Worm (Caenorhabditis elegans) whole organism, late embryonic: ENCODE measurements around the gene act-4.

Experiments
- C08G9.2 ChIP-seq: sonication (generic microtip); optimal IDR thresholded peaks from 2 replicates; lab custom pipeline; 2016; ENCODE audit warnings: mild to moderate bottlenecking, missing genetic modification characterization, moderate library complexity, missing compliant biosample characterization
- F13H6.1 ChIP-seq: sonication (generic microtip); optimal IDR thresholded peaks from 2 replicates; lab custom pipeline; 2016; ENCODE audit warnings: missing genetic modification characterization, missing compliant biosample characterization
- K02D7.2 ChIP-seq: sonication (generic microtip); optimal IDR thresholded peaks from 2 replicates; lab custom pipeline; 2017; ENCODE audit warnings: mild to moderate bottlenecking, missing genetic modification characterization, missing compliant biosample characterization
- K09A11.1 ChIP-seq: sonication (generic microtip); optimal IDR thresholded peaks from 2 replicates; lab custom pipeline; 2017; ENCODE audit warnings: antibody characterized with exemption, mild to moderate bottlenecking, missing genetic modification characterization, missing compliant biosample characterization; ENCODE audit not compliant: insufficient read depth
- T23F11.4 ChIP-seq: fragments of 200-800 bp; sonication (Bioruptor generic); optimal IDR thresholded peaks from 2 replicates; lab custom pipeline; 2018; ENCODE audit warnings: mild to moderate bottlenecking, missing genetic modification characterization, missing compliant biosample characterization
- Y22D7AL.16 ChIP-seq: sonication (generic microtip); optimal IDR thresholded peaks from 2 replicates; lab custom pipeline; 2016; ENCODE audit warnings: missing genetic modification characterization, missing compliant biosample characterization
- ceh-14 ChIP-seq: sonication (generic microtip); optimal IDR thresholded peaks from 2 replicates; lab custom pipeline; 2016; ENCODE audit warnings: missing genotype, missing genetic modification characterization, missing compliant biosample characterization
- ceh-19 ChIP-seq: fragments of 200-800 bp; sonication (Bioruptor generic); optimal IDR thresholded peaks from 2 replicates; lab custom pipeline; 2018; ENCODE audit warnings: mild to moderate bottlenecking, missing genetic modification characterization, missing compliant biosample characterization
- ceh-2 ChIP-seq: sonication (generic microtip); optimal IDR thresholded peaks from 2 replicates; lab custom pipeline; 2016; ENCODE audit warnings: missing genotype, missing genetic modification characterization, missing compliant biosample characterization
- ceh-22 ChIP-seq: sonication (generic microtip); optimal IDR thresholded peaks from 2 replicates; lab custom pipeline; 2017; ENCODE audit warnings: missing biosample characterization, missing genetic modification characterization
- ceh-30 ChIP-seq: fragments of 150-350 bp; optimal IDR thresholded peaks from 2 replicates; lab custom pipeline; 2014; ENCODE audit warnings: missing biosample characterization, missing genetic modification characterization
- ceh-31 ChIP-seq: sonication (generic microtip); optimal IDR thresholded peaks from 2 replicates; lab custom pipeline; 2016; ENCODE audit warnings: missing genetic modification characterization, missing compliant biosample characterization
- ceh-45 ChIP-seq: fragments of 200-800 bp; sonication (Bioruptor generic); IDR thresholded peaks from 2 replicates; pipeline ENCODE4 v1.3.6; 2022; ENCODE audit warnings: missing genetic modification reagents, missing genetic modification characterization, missing compliant biosample characterization
- ceh-6 ChIP-seq: fragments of 200-800 bp; sonication (Bioruptor generic); optimal IDR thresholded peaks from 2 replicates; lab custom pipeline; 2018; ENCODE audit warnings: mild to moderate bottlenecking, missing genetic modification characterization, missing compliant biosample characterization
- ceh-9 ChIP-seq: sonication (generic microtip); optimal IDR thresholded peaks from 2 replicates; lab custom pipeline; 2016; ENCODE audit warnings: mild to moderate bottlenecking, missing genetic modification characterization, inconsistent platforms, missing compliant biosample characterization
- dmd-4 ChIP-seq: sonication (generic microtip); optimal IDR thresholded peaks from 2 replicates; lab custom pipeline; 2016; ENCODE audit warnings: borderline replicate concordance, missing genetic modification characterization, missing compliant biosample characterization
- dve-1 ChIP-seq: sonication (generic microtip); optimal IDR thresholded peaks from 2 replicates; lab custom pipeline; 2017; ENCODE audit warnings: antibody characterized with exemption, mild to moderate bottlenecking, missing genetic modification characterization, missing compliant biosample characterization
- elt-2 ChIP-seq: sonication (generic microtip); optimal IDR thresholded peaks from 2 replicates; lab custom pipeline; 2016; ENCODE audit warnings: missing genetic modification reagents, missing genetic modification characterization, missing compliant biosample characterization
- eyg-1 ChIP-seq: sonication (generic microtip); optimal IDR thresholded peaks from 2 replicates; lab custom pipeline; 2016; ENCODE audit warnings: missing genotype, missing genetic modification characterization, missing compliant biosample characterization
- fkh-10 ChIP-seq: fragments of 150-350 bp; optimal IDR thresholded peaks from 2 replicates; lab custom pipeline; 2014; ENCODE audit warnings: missing biosample characterization, missing genetic modification reagents, missing genetic modification characterization
- fkh-6 ChIP-seq: sonication (generic microtip); optimal IDR thresholded peaks from 2 replicates; lab custom pipeline; 2016; ENCODE audit warnings: missing genetic modification characterization, missing compliant biosample characterization
- hlh-13 ChIP-seq: fragments of 200-800 bp; sonication (Bioruptor generic); optimal IDR thresholded peaks from 2 replicates; lab custom pipeline; 2018; ENCODE audit warnings: mild to moderate bottlenecking, missing genetic modification characterization, missing compliant biosample characterization
- hlh-15 ChIP-seq: sonication (generic microtip); optimal IDR thresholded peaks from 2 replicates; lab custom pipeline; 2016; ENCODE audit warnings: missing genetic modification characterization, missing compliant biosample characterization
- hlh-30 ChIP-seq: sonication (generic microtip); optimal IDR thresholded peaks from 2 replicates; lab custom pipeline; 2017; ENCODE audit warnings: antibody characterized with exemption, missing genetic modification characterization, missing compliant biosample characterization; ENCODE audit not compliant: insufficient read depth
- hlh-6 ChIP-seq: sonication (generic microtip); optimal IDR thresholded peaks from 2 replicates; lab custom pipeline; 2016; ENCODE audit warnings: missing genotype, missing genetic modification characterization, missing compliant biosample characterization
- lim-6 ChIP-seq: sonication (generic microtip); optimal IDR thresholded peaks from 2 replicates; lab custom pipeline; 2016; ENCODE audit warnings: missing genetic modification characterization, missing compliant biosample characterization
- lin-11 ChIP-seq: fragments of 200-800 bp; sonication (Bioruptor generic); optimal IDR thresholded peaks from 2 replicates; lab custom pipeline; 2018; ENCODE audit warnings: mild to moderate bottlenecking, missing genetic modification characterization, missing compliant biosample characterization
- madf-2 ChIP-seq: sonication (generic microtip); optimal IDR thresholded peaks from 2 replicates; lab custom pipeline; 2017; ENCODE audit warnings: missing genetic modification characterization, missing compliant biosample characterization
- mec-3 ChIP-seq: sonication (generic microtip); optimal IDR thresholded peaks from 2 replicates; lab custom pipeline; 2016; ENCODE audit warnings: borderline replicate concordance, missing genetic modification characterization, missing compliant biosample characterization
- nfya-1 ChIP-seq: sonication (generic microtip); optimal IDR thresholded peaks from 2 replicates; lab custom pipeline; 2017; ENCODE audit warnings: missing genetic modification characterization, mild to moderate bottlenecking, missing compliant biosample characterization, antibody characterized with exemption, moderate library complexity
- nhr-11 ChIP-seq: fragments of 150-350 bp; optimal IDR thresholded peaks from 2 replicates; lab custom pipeline; 2014; ENCODE audit warnings: missing biosample characterization, missing genetic modification characterization
- npax-4 ChIP-seq: sonication (generic microtip); optimal IDR thresholded peaks from 2 replicates; lab custom pipeline; 2016; ENCODE audit warnings: missing genetic modification characterization, missing compliant biosample characterization
- pha-2 ChIP-seq: sonication (generic microtip); optimal IDR thresholded peaks from 2 replicates; lab custom pipeline; 2017; ENCODE audit warnings: mild to moderate bottlenecking, missing genetic modification characterization, missing compliant biosample characterization
- pha-4 ChIP-seq: fragments of 150-350 bp; optimal IDR thresholded peaks from 2 replicates; lab custom pipeline; 2018; ENCODE audit warnings: missing biosample characterization, missing genetic modification reagents, missing genetic modification characterization
- pqm-1 ChIP-seq: sonication (generic microtip); optimal IDR thresholded peaks from 2 replicates; lab custom pipeline; 2016; ENCODE audit warnings: missing genetic modification characterization, missing compliant biosample characterization
- rnt-1 ChIP-seq: sonication (generic microtip); optimal IDR thresholded peaks from 2 replicates; lab custom pipeline; 2016; ENCODE audit warnings: missing genetic modification characterization, missing compliant biosample characterization
- sdc-2 ChIP-seq: sonication (generic microtip); optimal IDR thresholded peaks from 2 replicates; lab custom pipeline; 2016; ENCODE audit warnings: missing genotype, missing genetic modification characterization, missing compliant biosample characterization
- sox-4 ChIP-seq: sonication (generic microtip); optimal IDR thresholded peaks from 2 replicates; lab custom pipeline; 2017; ENCODE audit warnings: mild to moderate bottlenecking, missing genetic modification characterization, inconsistent platforms, missing compliant biosample characterization
- ttx-3 ChIP-seq: sonication (generic microtip); optimal IDR thresholded peaks from 2 replicates; lab custom pipeline; 2016; ENCODE audit warnings: missing genetic modification reagents, missing genetic modification characterization, missing compliant biosample characterization
- unc-3 ChIP-seq, 2 experiments: fragments of 200-800 bp in 1 of 2; sonication (Bioruptor generic) in 1 of 2; sonication (generic microtip) in 1 of 2; conservative IDR thresholded peaks in 1 of 2; optimal IDR thresholded peaks in 1 of 2; 2 replicates each; pipeline versions ENCODE4 v1.3.6 to Lab custom; 2016 to 2022; ENCODE audit warnings: missing compliant biosample characterization in 2 of 2, missing genetic modification characterization in 2 of 2, missing genetic modification reagents in 1 of 2
- unc-42 ChIP-seq: sonication (generic microtip); optimal IDR thresholded peaks from 2 replicates; lab custom pipeline; 2016; ENCODE audit warnings: missing genotype, missing genetic modification characterization, missing compliant biosample characterization
- unc-55 ChIP-seq: sonication (generic microtip); optimal IDR thresholded peaks from 2 replicates; lab custom pipeline; 2017; ENCODE audit warnings: missing biosample characterization, missing genetic modification reagents, missing genetic modification characterization
- unc-86 ChIP-seq: sonication (generic microtip); optimal IDR thresholded peaks from 2 replicates; lab custom pipeline; 2016; ENCODE audit warnings: missing genetic modification characterization, missing compliant biosample characterization
- ztf-16 ChIP-seq: sonication (generic microtip); optimal IDR thresholded peaks from 2 replicates; lab custom pipeline; 2017; ENCODE audit warnings: missing genetic modification characterization, missing compliant biosample characterization

act-4 gene

DNA sequence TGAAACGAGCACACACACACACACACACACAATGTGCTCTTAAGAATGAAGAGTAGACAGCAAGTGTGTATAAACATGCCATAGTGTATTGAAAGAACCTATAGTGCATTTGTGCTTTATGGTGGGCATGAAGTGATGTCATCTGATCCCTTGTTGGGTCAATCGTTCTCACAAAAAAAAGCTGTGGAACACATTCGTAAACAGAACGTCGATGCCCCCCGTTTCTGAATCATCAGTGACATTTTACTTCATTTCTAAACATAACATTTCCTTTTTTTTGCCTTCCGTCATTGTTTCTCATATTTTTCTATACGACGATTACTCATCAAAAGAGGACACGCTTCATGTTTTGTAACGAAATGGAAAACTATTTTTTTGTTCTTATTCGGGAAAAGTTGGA is 1.4 kb upstream of the act-4 start:
- TF ChIP-seq F13H6.1 (tag; lab: Kevin White, UChicago) (no peak), unc-3 (GFP tag; conservative IDR thresholded peaks at IDR 0.05; lab: Robert Waterston, UW) (no peak), unc-3 (tag; optimal IDR thresholded peaks at IDR 0.05; lab: Kevin White, UChicago) (no peak), sox-4 (tag; lab: Kevin White, UChicago) (no peak), madf-2 (tag; lab: Kevin White, UChicago) (no peak), dmd-4 (no peak), lim-6 (tag; lab: Kevin White, UChicago) (no peak), ceh-14 (no peak), C08G9.2 (tag; lab: Kevin White, UChicago) (no peak), hlh-6 (tag; lab: Kevin White, UChicago) (no peak), T23F11.4 (GFP tag; lab: Kevin White, UChicago) (no peak), eyg-1 (tag; lab: Kevin White, UChicago) (no peak), K09A11.1 (tag; lab: Kevin White, UChicago) (no peak), unc-55 (GFP tag; lab: Kevin White, UChicago) (no peak), pqm-1 (tag; lab: Kevin White, UChicago) (no peak), hlh-13 (GFP tag; lab: Kevin White, UChicago) (no peak), ceh-2 (no peak), hlh-15 (no peak), fkh-6 (tag; lab: Kevin White, UChicago) (no peak), elt-2 (tag; lab: Kevin White, UChicago) (no peak), ceh-30 (tag; lab: Kevin White, UChicago) (no peak)

DNA sequence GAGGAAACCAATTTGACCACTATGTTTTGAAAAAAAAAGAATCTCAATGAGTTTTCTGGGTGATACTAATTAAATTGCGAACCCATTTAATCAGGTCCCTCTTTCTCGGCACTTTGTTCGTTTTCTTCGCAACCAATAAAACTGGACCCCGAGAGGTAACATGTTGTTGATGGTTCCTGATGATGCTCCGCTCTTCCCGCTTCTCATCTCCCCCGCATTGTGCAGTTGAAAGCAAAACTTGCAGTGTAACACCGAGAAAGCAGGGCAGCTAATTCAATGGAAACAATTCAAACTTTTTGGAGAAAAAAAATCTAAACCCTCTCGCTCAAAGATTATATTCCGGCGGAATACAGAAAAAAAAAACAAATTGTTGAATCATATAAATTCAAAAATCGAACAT is 981 bp upstream of the act-4 start:
- TF ChIP-seq K02D7.2 (tag; lab: Kevin White, UChicago) (no peak), fkh-6 (tag; lab: Kevin White, UChicago) (no peak), nfya-1 (peak; percentile 7), ztf-16 (tag; lab: Kevin White, UChicago) (no peak), ceh-6 (GFP tag; lab: Kevin White, UChicago) (no peak), hlh-30 (tag; lab: Kevin White, UChicago) (no peak), ceh-14 (no peak)

DNA sequence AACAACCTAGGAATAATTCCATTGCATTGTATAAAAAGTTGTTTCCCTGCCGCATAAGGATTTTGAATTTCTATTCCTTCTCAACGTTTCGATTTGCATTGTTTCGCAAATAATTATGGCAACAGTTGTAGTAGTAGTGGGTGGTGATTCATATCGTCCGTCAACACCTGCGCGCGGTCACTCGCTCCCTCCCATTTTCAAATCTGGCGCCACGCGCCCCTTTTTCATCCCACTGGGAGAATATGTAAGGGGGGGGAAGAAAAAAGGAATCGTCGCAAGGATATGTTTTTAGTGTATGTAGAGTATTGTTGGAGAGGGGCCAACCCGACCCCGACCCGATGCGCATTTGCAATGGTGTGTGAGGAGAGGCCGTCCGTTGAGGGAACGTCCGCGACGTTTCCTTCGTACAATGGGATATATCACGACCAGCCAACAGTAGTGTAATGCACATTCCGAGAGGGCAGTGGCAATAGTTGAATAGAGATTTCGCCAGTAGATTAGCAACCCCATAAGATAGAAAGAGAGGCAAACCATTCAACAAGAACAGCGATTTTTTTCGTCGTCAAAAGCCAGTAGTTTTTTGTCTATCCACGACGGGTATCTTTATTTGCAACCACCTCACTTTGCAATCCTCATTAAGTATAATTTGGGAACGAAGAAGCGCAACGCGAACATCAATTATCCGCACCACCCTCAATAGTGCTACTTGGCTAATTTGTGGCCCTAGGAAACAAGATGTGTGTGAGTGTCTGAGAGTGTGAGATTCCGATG is 674 bp downstream of the act-4 start:
- TF ChIP-seq K02D7.2 (tag; lab: Kevin White, UChicago) (peak; percentile 47), ztf-16 (tag; lab: Kevin White, UChicago) (no peak), unc-3 (GFP tag; conservative IDR thresholded peaks at IDR 0.05; lab: Robert Waterston, UW) (no peak), unc-3 (tag; optimal IDR thresholded peaks at IDR 0.05; lab: Kevin White, UChicago) (no peak), ceh-22 (tag; lab: Kevin White, UChicago) (no peak), nhr-11 (tag; lab: Kevin White, UChicago) (no peak), ceh-31 (tag; lab: Kevin White, UChicago) (peak; percentile 15), eyg-1 (tag; lab: Kevin White, UChicago) (no peak), npax-4 (tag; lab: Kevin White, UChicago) (no peak), fkh-6 (tag; lab: Kevin White, UChicago) (no peak), dmd-4 (no peak), lin-11 (no peak), T23F11.4 (GFP tag; lab: Kevin White, UChicago) (no peak), ceh-19 (peak; percentile 47), hlh-30 (tag; lab: Kevin White, UChicago) (no peak), dve-1 (tag; lab: Kevin White, UChicago) (no peak), hlh-13 (GFP tag; lab: Kevin White, UChicago) (peak; percentile 28), pha-4 (tag; lab: Kevin White, UChicago) (no peak), mec-3 (tag; lab: Kevin White, UChicago) (no peak), ceh-30 (tag; lab: Kevin White, UChicago) (no peak), unc-55 (GFP tag; lab: Kevin White, UChicago) (no peak), ttx-3 (no peak), unc-86 (no peak), K09A11.1 (tag; lab: Kevin White, UChicago) (no peak), F13H6.1 (tag; lab: Kevin White, UChicago) (no peak), unc-42 (no peak), pha-2 (tag; lab: Kevin White, UChicago) (no peak), ceh-14 (no peak), ceh-45 (GFP tag; lab: Robert Waterston, UW) (no peak), fkh-10 (no peak), elt-2 (tag; lab: Kevin White, UChicago) (no peak), rnt-1 (tag; lab: Kevin White, UChicago) (no peak), ceh-9 (tag; lab: Kevin White, UChicago) (peak; percentile 9), sdc-2 (no peak), Y22D7AL.16 (tag; lab: Kevin White, UChicago) (no peak), madf-2 (tag; lab: Kevin White, UChicago) (no peak)
